Worm (Caenorhabditis elegans) whole organism, late embryonic: ENCODE measurements around the gene cab-1.

Source experiments
- C38D4.7 ChIP-seq: fragments of 200-800 bp; sonication (Bioruptor generic); optimal IDR thresholded peaks from 2 replicates; lab custom pipeline; 2018; ENCODE audit warnings: mild to moderate bottlenecking, missing genetic modification characterization, moderate library complexity, missing compliant biosample characterization
- F13H6.1 ChIP-seq: sonication (generic microtip); optimal IDR thresholded peaks from 2 replicates; lab custom pipeline; 2016; ENCODE audit warnings: missing genetic modification characterization, missing compliant biosample characterization
- K09A11.1 ChIP-seq: sonication (generic microtip); optimal IDR thresholded peaks from 2 replicates; lab custom pipeline; 2017; ENCODE audit warnings: antibody characterized with exemption, mild to moderate bottlenecking, missing genetic modification characterization, missing compliant biosample characterization; ENCODE audit not compliant: insufficient read depth
- T23F11.4 ChIP-seq: fragments of 200-800 bp; sonication (Bioruptor generic); optimal IDR thresholded peaks from 2 replicates; lab custom pipeline; 2018; ENCODE audit warnings: mild to moderate bottlenecking, missing genetic modification characterization, missing compliant biosample characterization
- Y22D7AL.16 ChIP-seq: sonication (generic microtip); optimal IDR thresholded peaks from 2 replicates; lab custom pipeline; 2016; ENCODE audit warnings: missing genetic modification characterization, missing compliant biosample characterization
- ahr-1 ChIP-seq: sonication (generic microtip); optimal IDR thresholded peaks from 2 replicates; lab custom pipeline; 2016; ENCODE audit warnings: missing genetic modification characterization, missing compliant biosample characterization
- ceh-18 ChIP-seq: sonication (generic microtip); optimal IDR thresholded peaks from 2 replicates; lab custom pipeline; 2016; ENCODE audit warnings: missing genetic modification characterization, missing compliant biosample characterization
- ceh-19 ChIP-seq: fragments of 200-800 bp; sonication (Bioruptor generic); optimal IDR thresholded peaks from 2 replicates; lab custom pipeline; 2018; ENCODE audit warnings: mild to moderate bottlenecking, missing genetic modification characterization, missing compliant biosample characterization
- ceh-2 ChIP-seq: sonication (generic microtip); optimal IDR thresholded peaks from 2 replicates; lab custom pipeline; 2016; ENCODE audit warnings: missing genotype, missing genetic modification characterization, missing compliant biosample characterization
- ceh-22 ChIP-seq: sonication (generic microtip); optimal IDR thresholded peaks from 2 replicates; lab custom pipeline; 2017; ENCODE audit warnings: missing biosample characterization, missing genetic modification characterization
- ceh-31 ChIP-seq: sonication (generic microtip); optimal IDR thresholded peaks from 2 replicates; lab custom pipeline; 2016; ENCODE audit warnings: missing genetic modification characterization, missing compliant biosample characterization
- ceh-34 ChIP-seq: sonication (generic microtip); optimal IDR thresholded peaks from 2 replicates; lab custom pipeline; 2016; ENCODE audit warnings: mild to moderate bottlenecking, missing genetic modification characterization, missing compliant biosample characterization
- ceh-6 ChIP-seq: fragments of 200-800 bp; sonication (Bioruptor generic); optimal IDR thresholded peaks from 2 replicates; lab custom pipeline; 2018; ENCODE audit warnings: mild to moderate bottlenecking, missing genetic modification characterization, missing compliant biosample characterization
- che-1 ChIP-seq: sonication (generic microtip); optimal IDR thresholded peaks from 2 replicates; lab custom pipeline; 2016; ENCODE audit warnings: mild to moderate bottlenecking, missing genetic modification characterization, missing compliant biosample characterization
- dve-1 ChIP-seq: sonication (generic microtip); optimal IDR thresholded peaks from 2 replicates; lab custom pipeline; 2017; ENCODE audit warnings: antibody characterized with exemption, mild to moderate bottlenecking, missing genetic modification characterization, missing compliant biosample characterization
- elt-2 ChIP-seq: sonication (generic microtip); optimal IDR thresholded peaks from 2 replicates; lab custom pipeline; 2016; ENCODE audit warnings: missing genetic modification reagents, missing genetic modification characterization, missing compliant biosample characterization
- elt-4 ChIP-seq: sonication (generic microtip); optimal IDR thresholded peaks from 2 replicates; lab custom pipeline; 2016; ENCODE audit warnings: missing genetic modification characterization, missing compliant biosample characterization
- ets-4 ChIP-seq: sonication (generic microtip); optimal IDR thresholded peaks from 2 replicates; lab custom pipeline; 2016; ENCODE audit warnings: missing genetic modification characterization, missing compliant biosample characterization
- fkh-6 ChIP-seq: sonication (generic microtip); optimal IDR thresholded peaks from 2 replicates; lab custom pipeline; 2016; ENCODE audit warnings: missing genetic modification characterization, missing compliant biosample characterization
- gmeb-2 ChIP-seq: sonication (generic microtip); optimal IDR thresholded peaks from 2 replicates; lab custom pipeline; 2016; ENCODE audit warnings: missing genetic modification characterization, inconsistent platforms, missing compliant biosample characterization
- hlh-13 ChIP-seq: fragments of 200-800 bp; sonication (Bioruptor generic); optimal IDR thresholded peaks from 2 replicates; lab custom pipeline; 2018; ENCODE audit warnings: mild to moderate bottlenecking, missing genetic modification characterization, missing compliant biosample characterization
- hlh-15 ChIP-seq: sonication (generic microtip); optimal IDR thresholded peaks from 2 replicates; lab custom pipeline; 2016; ENCODE audit warnings: missing genetic modification characterization, missing compliant biosample characterization
- hlh-30 ChIP-seq: sonication (generic microtip); optimal IDR thresholded peaks from 2 replicates; lab custom pipeline; 2017; ENCODE audit warnings: antibody characterized with exemption, missing genetic modification characterization, missing compliant biosample characterization; ENCODE audit not compliant: insufficient read depth
- hlh-8 ChIP-seq: sonication (generic microtip); optimal IDR thresholded peaks from 2 replicates; lab custom pipeline; 2016; ENCODE audit warnings: missing genotype, missing genetic modification characterization, missing compliant biosample characterization
- lim-6 ChIP-seq: sonication (generic microtip); optimal IDR thresholded peaks from 2 replicates; lab custom pipeline; 2016; ENCODE audit warnings: missing genetic modification characterization, missing compliant biosample characterization
- nfya-1 ChIP-seq: sonication (generic microtip); optimal IDR thresholded peaks from 2 replicates; lab custom pipeline; 2017; ENCODE audit warnings: missing genetic modification characterization, mild to moderate bottlenecking, missing compliant biosample characterization, antibody characterized with exemption, moderate library complexity
- nhr-11 ChIP-seq: fragments of 150-350 bp; optimal IDR thresholded peaks from 2 replicates; lab custom pipeline; 2014; ENCODE audit warnings: missing biosample characterization, missing genetic modification characterization
- pag-3 ChIP-seq: sonication (generic microtip); optimal IDR thresholded peaks from 2 replicates; lab custom pipeline; 2016; ENCODE audit warnings: missing compliant biosample characterization, missing genetic modification characterization, borderline replicate concordance
- pax-1 ChIP-seq: fragments of 150-350 bp; optimal IDR thresholded peaks from 2 replicates; lab custom pipeline; 2014; ENCODE audit warnings: missing biosample characterization, missing genetic modification characterization
- pha-2 ChIP-seq: sonication (generic microtip); optimal IDR thresholded peaks from 2 replicates; lab custom pipeline; 2017; ENCODE audit warnings: mild to moderate bottlenecking, missing genetic modification characterization, missing compliant biosample characterization
- pha-4 ChIP-seq: fragments of 150-350 bp; optimal IDR thresholded peaks from 2 replicates; lab custom pipeline; 2018; ENCODE audit warnings: missing biosample characterization, missing genetic modification reagents, missing genetic modification characterization
- pqm-1 ChIP-seq: sonication (generic microtip); optimal IDR thresholded peaks from 2 replicates; lab custom pipeline; 2016; ENCODE audit warnings: missing genetic modification characterization, missing compliant biosample characterization
- pros-1 ChIP-seq: fragments of 150-350 bp; optimal IDR thresholded peaks from 2 replicates; lab custom pipeline; 2014; ENCODE audit warnings: missing biosample characterization, missing genetic modification reagents, missing genetic modification characterization
- ref-2 ChIP-seq: sonication (generic microtip); optimal IDR thresholded peaks from 2 replicates; lab custom pipeline; 2016; ENCODE audit warnings: missing genetic modification characterization, missing compliant biosample characterization
- sox-2 ChIP-seq: fragments of 200-800 bp; sonication (Bioruptor generic); IDR thresholded peaks from 2 replicates; pipeline ENCODE4 v1.3.6; 2022; ENCODE audit warnings: missing genetic modification reagents, missing genetic modification characterization, missing compliant biosample characterization
- sox-4 ChIP-seq: sonication (generic microtip); optimal IDR thresholded peaks from 2 replicates; lab custom pipeline; 2017; ENCODE audit warnings: mild to moderate bottlenecking, missing genetic modification characterization, inconsistent platforms, missing compliant biosample characterization
- tbx-2 ChIP-seq: sonication (generic microtip); optimal IDR thresholded peaks from 2 replicates; lab custom pipeline; 2016; ENCODE audit warnings: missing genetic modification characterization, missing compliant biosample characterization
- tbx-7 ChIP-seq: sonication (generic microtip); optimal IDR thresholded peaks from 2 replicates; lab custom pipeline; 2016; ENCODE audit warnings: missing genotype, missing genetic modification characterization, missing compliant biosample characterization
- ttx-3 ChIP-seq: sonication (generic microtip); optimal IDR thresholded peaks from 2 replicates; lab custom pipeline; 2016; ENCODE audit warnings: missing genetic modification reagents, missing genetic modification characterization, missing compliant biosample characterization
- unc-42 ChIP-seq: sonication (generic microtip); optimal IDR thresholded peaks from 2 replicates; lab custom pipeline; 2016; ENCODE audit warnings: missing genotype, missing genetic modification characterization, missing compliant biosample characterization
- unc-55 ChIP-seq: sonication (generic microtip); optimal IDR thresholded peaks from 2 replicates; lab custom pipeline; 2017; ENCODE audit warnings: missing biosample characterization, missing genetic modification reagents, missing genetic modification characterization

The cab-1 gene

DNA sequence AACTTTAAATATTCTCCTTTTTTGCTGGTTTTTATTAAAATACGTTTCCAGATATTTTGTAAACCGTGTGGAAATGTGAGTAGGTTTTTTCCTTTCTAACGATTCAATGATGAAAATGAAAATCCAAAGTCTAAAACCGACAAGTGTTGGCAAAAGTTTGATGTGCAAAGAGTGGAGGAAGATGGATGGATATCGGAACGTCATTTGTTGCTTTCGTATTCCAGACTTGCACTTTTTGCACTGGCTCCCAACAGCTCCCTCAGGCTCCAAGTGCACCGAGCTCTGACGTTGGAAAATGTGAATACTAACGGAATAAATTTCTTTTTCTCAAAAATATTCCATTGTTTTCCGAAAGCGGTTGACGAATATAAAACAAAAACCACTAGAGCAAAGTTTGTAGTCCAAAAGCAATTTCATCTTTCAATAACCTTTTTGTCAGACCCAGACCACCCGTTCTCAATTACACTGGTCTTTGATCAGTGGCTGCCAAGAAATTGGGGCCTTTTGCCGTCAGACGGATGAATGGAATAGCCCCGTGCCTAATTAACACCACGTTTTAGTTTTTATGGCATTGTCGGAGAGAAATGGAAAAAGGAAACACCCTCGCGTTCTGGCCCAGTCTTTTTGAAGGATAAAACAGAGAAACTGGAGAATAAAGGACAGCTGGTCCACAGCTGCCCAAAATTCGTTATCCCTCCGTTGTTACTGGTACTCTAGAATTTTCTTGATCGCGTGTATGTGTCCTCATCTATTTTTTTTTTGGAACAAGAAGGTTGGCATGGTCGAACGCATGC is 29.8 kb downstream of the cab-1 start (continued):
- TF ChIP-seq nfya-1 (tag; lab: Kevin White, UChicago), result peak; percentile 35
- TF ChIP-seq ceh-6 (GFP tag; lab: Kevin White, UChicago), result no peak
- peak; percentile 21 for TF ChIP-seq hlh-8 (tag; lab: Kevin White, UChicago)
- no peak for TF ChIP-seq ceh-2 (tag; lab: Kevin White, UChicago)
- peak; percentile 64 for TF ChIP-seq unc-42
- TF ChIP-seq F13H6.1 (tag; lab: Kevin White, UChicago), result no peak
- TF ChIP-seq hlh-15 (tag; lab: Kevin White, UChicago), result no peak
- TF ChIP-seq dve-1, result no peak
- TF ChIP-seq ceh-22, result no peak

DNA sequence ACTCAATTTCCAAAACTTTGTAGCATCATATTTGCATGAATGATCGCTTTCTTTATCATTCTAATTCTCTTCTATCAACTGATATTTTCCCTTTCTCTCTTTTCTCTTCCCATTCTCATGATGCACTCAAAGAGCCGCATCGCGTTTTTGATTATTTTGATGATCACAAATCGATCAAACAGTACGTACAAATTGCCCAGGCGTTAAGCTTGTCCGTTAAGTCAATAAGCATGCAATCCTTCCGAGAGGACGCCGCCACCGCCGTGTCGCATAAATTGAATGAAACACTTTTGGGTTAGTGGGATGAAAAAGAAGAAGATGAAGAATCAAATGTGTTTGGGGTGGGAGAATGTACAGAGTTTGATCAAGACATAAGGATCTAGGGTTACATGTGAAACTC is 31.1 kb downstream of the cab-1 start:
- no peak for TF ChIP-seq pqm-1 (tag; lab: Kevin White, UChicago)
- TF ChIP-seq lim-6 (tag; lab: Kevin White, UChicago), result no peak
- peak; percentile 26 for TF ChIP-seq pha-2 (tag; lab: Kevin White, UChicago)
- peak; percentile 26 for TF ChIP-seq unc-42
- no peak for TF ChIP-seq nfya-1 (tag; lab: Kevin White, UChicago)
- TF ChIP-seq, all 69 proteins: peak for 2

DNA sequence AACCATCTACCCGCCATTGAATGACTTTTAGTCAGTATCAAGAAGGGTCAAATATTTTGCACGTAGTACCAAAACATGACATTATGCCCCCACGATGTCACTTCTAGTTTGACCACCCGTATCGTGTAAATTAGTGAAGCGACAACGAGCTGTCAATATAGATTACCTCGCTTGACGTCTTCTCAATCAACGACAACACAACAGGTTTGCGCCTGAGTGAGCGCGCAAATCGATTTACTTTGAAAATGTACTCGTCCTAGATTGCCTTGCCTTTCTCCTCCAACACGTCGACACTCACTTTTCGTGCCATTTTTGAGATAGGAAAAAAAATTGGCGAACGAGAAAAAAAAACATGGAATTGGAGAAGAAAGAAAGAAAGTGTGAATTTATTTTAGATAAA is 32.0 kb downstream of the cab-1 start:
- TF ChIP-seq pros-1, result peak; percentile 46
- peak; percentile 84 for TF ChIP-seq ceh-31 (tag; lab: Kevin White, UChicago)
- TF ChIP-seq sox-4 (tag; lab: Kevin White, UChicago), result no peak
- no peak for TF ChIP-seq elt-4 (tag; lab: Kevin White, UChicago)
- no peak for TF ChIP-seq pha-4
- no peak for TF ChIP-seq ets-4 (tag; lab: Kevin White, UChicago)
- TF ChIP-seq unc-42, result peak; percentile 12
- TF ChIP-seq unc-55 (GFP tag; lab: Kevin White, UChicago), result peak; percentile 54
- TF ChIP-seq hlh-13 (GFP tag; lab: Kevin White, UChicago), result no peak

DNA sequence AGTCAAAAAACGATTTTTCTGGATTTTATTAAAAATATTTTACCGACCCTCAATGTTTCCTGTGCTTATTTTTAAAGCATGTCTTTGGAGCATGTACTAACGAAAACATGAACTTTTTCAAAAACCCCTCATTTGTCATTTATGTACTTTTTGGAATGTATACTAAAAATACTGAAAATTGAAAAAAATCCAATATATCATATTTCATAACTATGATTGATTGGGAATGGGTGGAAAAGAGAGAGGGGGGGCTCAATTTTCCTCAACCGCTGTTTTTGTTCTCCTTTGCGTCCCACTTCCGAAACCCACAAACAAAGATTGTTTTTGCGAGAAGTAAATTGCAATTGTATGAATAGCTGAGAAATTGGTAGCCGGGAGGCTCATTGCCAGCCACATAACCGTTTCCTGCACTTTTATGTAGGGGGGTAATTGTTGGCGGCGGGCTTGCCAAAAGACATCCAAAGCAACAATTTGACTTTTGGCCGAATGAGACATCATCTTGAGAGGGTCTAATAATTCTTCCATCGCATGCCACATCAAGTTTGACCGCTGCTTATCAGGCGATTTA is 32.8 kb downstream of the cab-1 start:
- no peak for TF ChIP-seq pag-3 (tag; lab: Kevin White, UChicago)
- no peak for TF ChIP-seq elt-4 (tag; lab: Kevin White, UChicago)
- no peak for TF ChIP-seq hlh-8 (tag; lab: Kevin White, UChicago)
- no peak for TF ChIP-seq gmeb-2 (tag; lab: Kevin White, UChicago)
- no peak for TF ChIP-seq T23F11.4 (GFP tag; lab: Kevin White, UChicago)
- TF ChIP-seq ceh-34 (tag; lab: Kevin White, UChicago), result peak; percentile 12
- TF ChIP-seq ttx-3 (tag; lab: Kevin White, UChicago), result no peak
- no peak for TF ChIP-seq nhr-11 (tag; lab: Kevin White, UChicago)
- TF ChIP-seq sox-2 (GFP tag; lab: Robert Waterston, UW), result no peak; the same call in 1 of the 2 replicates
- peak; percentile 6 for TF ChIP-seq ref-2 (tag; lab: Kevin White, UChicago)
- peak; percentile 32 for TF ChIP-seq ceh-19 (GFP tag; lab: Kevin White, UChicago)
- TF ChIP-seq pax-1 (tag; lab: Kevin White, UChicago), result no peak
- no peak for TF ChIP-seq nfya-1 (tag; lab: Kevin White, UChicago)
- no peak for TF ChIP-seq ahr-1
- TF ChIP-seq ceh-2 (tag; lab: Kevin White, UChicago), result no peak
- no peak for TF ChIP-seq ceh-22
- no peak for TF ChIP-seq ceh-18
- no peak for TF ChIP-seq elt-2 (tag; lab: Kevin White, UChicago)
- TF ChIP-seq Y22D7AL.16 (tag; lab: Kevin White, UChicago), result no peak
- TF ChIP-seq tbx-7 (tag; lab: Kevin White, UChicago), result no peak
- no peak for TF ChIP-seq K09A11.1
- TF ChIP-seq C38D4.7 (GFP tag; lab: Kevin White, UChicago), result no peak
- TF ChIP-seq fkh-6 (tag; lab: Kevin White, UChicago), result no peak
- no peak for TF ChIP-seq hlh-30 (tag; lab: Kevin White, UChicago)
- TF ChIP-seq che-1 (tag; lab: Kevin White, UChicago), result no peak
- no peak for TF ChIP-seq tbx-2 (tag; lab: Kevin White, UChicago)
- TF ChIP-seq, all 69 proteins: peak for 3
